Worm (Caenorhabditis elegans) whole organism, late embryonic: ENCODE results near the gene K09C8.8.

Experiments
- ahr-1 ChIP-seq: sonication (generic microtip); optimal IDR thresholded peaks from 2 replicates; lab custom pipeline; 2016; ENCODE audit warnings: missing genetic modification characterization, missing compliant biosample characterization
- ama-1 ChIP-seq: fragments of 150-350 bp; optimal IDR thresholded peaks from 2 replicates; lab custom pipeline; 2014
- hlh-30 ChIP-seq: sonication (generic microtip); optimal IDR thresholded peaks from 2 replicates; lab custom pipeline; 2017; ENCODE audit warnings: antibody characterized with exemption, missing genetic modification characterization, missing compliant biosample characterization; ENCODE audit not compliant: insufficient read depth
- pha-4 ChIP-seq: fragments of 150-350 bp; optimal IDR thresholded peaks from 2 replicates; lab custom pipeline; 2018; ENCODE audit warnings: missing biosample characterization, missing genetic modification reagents, missing genetic modification characterization

- no peak for TF ChIP-seq ama-1 (lab: Kevin White, UChicago)
- no peak for TF ChIP-seq hlh-30
- no peak for TF ChIP-seq ahr-1 (tag; lab: Kevin White, UChicago)
- no peak for TF ChIP-seq pha-4 (tag; lab: Kevin White, UChicago)
These were observed 13.6 kb upstream of the K09C8.8 start for ce11 chrX:10956972-10957678.
